Worm (Caenorhabditis elegans) whole organism, L4/young adult: Measurements from ENCODE around the gene C33G3.5.

ENCODE experiments used
- W03F9.2 ChIP-seq: fragments of 150-350 bp; optimal IDR thresholded peaks from 2 replicates; lab custom pipeline; 2014; ENCODE audit warnings: missing biosample characterization, missing genetic modification characterization
- dao-5 ChIP-seq: sonication (generic microtip); optimal IDR thresholded peaks from 2 replicates; lab custom pipeline; 2016; ENCODE audit warnings: missing genotype, missing genetic modification characterization, moderate library complexity, missing compliant biosample characterization

DNA sequence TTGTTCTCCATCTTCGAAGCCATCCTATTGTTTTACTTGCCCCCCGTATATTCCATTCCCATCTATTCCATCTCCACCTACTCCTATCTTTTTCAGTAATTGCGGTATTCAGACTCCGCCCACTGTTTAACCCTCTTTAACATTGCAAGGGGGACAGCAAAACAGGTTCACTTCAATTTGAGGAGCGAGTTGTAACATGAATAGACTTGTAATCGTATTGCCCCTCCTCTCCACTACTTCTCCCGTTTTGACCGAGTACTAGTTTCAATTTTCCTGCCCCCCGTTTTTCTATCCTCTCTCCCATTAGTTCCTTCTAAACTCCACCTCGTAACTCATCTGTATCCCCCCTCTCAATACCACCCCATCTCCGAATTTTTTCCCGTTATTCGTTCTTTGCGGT is 50.0 kb downstream of the C33G3.5 start:
- TF ChIP-seq dao-5 (no peak), W03F9.2 (no peak)
